Worm (Caenorhabditis elegans) whole organism, late embryonic: Measurements from ENCODE around the gene F07A11.1.

Experiments used
- C08G9.2 ChIP-seq: sonication (generic microtip); optimal IDR thresholded peaks from 2 replicates; lab custom pipeline; 2016; ENCODE audit warnings: mild to moderate bottlenecking, missing genetic modification characterization, moderate library complexity, missing compliant biosample characterization
- C38D4.7 ChIP-seq: fragments of 200-800 bp; sonication (Bioruptor generic); optimal IDR thresholded peaks from 2 replicates; lab custom pipeline; 2018; ENCODE audit warnings: mild to moderate bottlenecking, missing genetic modification characterization, moderate library complexity, missing compliant biosample characterization
- F13H6.1 ChIP-seq: sonication (generic microtip); optimal IDR thresholded peaks from 2 replicates; lab custom pipeline; 2016; ENCODE audit warnings: missing genetic modification characterization, missing compliant biosample characterization
- K09A11.1 ChIP-seq: sonication (generic microtip); optimal IDR thresholded peaks from 2 replicates; lab custom pipeline; 2017; ENCODE audit warnings: antibody characterized with exemption, mild to moderate bottlenecking, missing genetic modification characterization, missing compliant biosample characterization; ENCODE audit not compliant: insufficient read depth
- T23F11.4 ChIP-seq: fragments of 200-800 bp; sonication (Bioruptor generic); optimal IDR thresholded peaks from 2 replicates; lab custom pipeline; 2018; ENCODE audit warnings: mild to moderate bottlenecking, missing genetic modification characterization, missing compliant biosample characterization
- Y22D7AL.16 ChIP-seq: sonication (generic microtip); optimal IDR thresholded peaks from 2 replicates; lab custom pipeline; 2016; ENCODE audit warnings: missing genetic modification characterization, missing compliant biosample characterization
- ahr-1 ChIP-seq: sonication (generic microtip); optimal IDR thresholded peaks from 2 replicates; lab custom pipeline; 2016; ENCODE audit warnings: missing genetic modification characterization, missing compliant biosample characterization
- ama-1 ChIP-seq: fragments of 150-350 bp; optimal IDR thresholded peaks from 2 replicates; lab custom pipeline; 2014
- ceh-18 ChIP-seq: sonication (generic microtip); optimal IDR thresholded peaks from 2 replicates; lab custom pipeline; 2016; ENCODE audit warnings: missing genetic modification characterization, missing compliant biosample characterization
- ceh-19 ChIP-seq: fragments of 200-800 bp; sonication (Bioruptor generic); optimal IDR thresholded peaks from 2 replicates; lab custom pipeline; 2018; ENCODE audit warnings: mild to moderate bottlenecking, missing genetic modification characterization, missing compliant biosample characterization
- ceh-2 ChIP-seq: sonication (generic microtip); optimal IDR thresholded peaks from 2 replicates; lab custom pipeline; 2016; ENCODE audit warnings: missing genotype, missing genetic modification characterization, missing compliant biosample characterization
- ceh-22 ChIP-seq: sonication (generic microtip); optimal IDR thresholded peaks from 2 replicates; lab custom pipeline; 2017; ENCODE audit warnings: missing biosample characterization, missing genetic modification characterization
- ceh-24 ChIP-seq: sonication (generic microtip); optimal IDR thresholded peaks from 2 replicates; lab custom pipeline; 2016; ENCODE audit warnings: mild to moderate bottlenecking, missing genetic modification characterization, missing compliant biosample characterization
- ceh-30 ChIP-seq: fragments of 150-350 bp; optimal IDR thresholded peaks from 2 replicates; lab custom pipeline; 2014; ENCODE audit warnings: missing biosample characterization, missing genetic modification characterization
- ceh-34 ChIP-seq: sonication (generic microtip); optimal IDR thresholded peaks from 2 replicates; lab custom pipeline; 2016; ENCODE audit warnings: mild to moderate bottlenecking, missing genetic modification characterization, missing compliant biosample characterization
- ceh-45 ChIP-seq: fragments of 200-800 bp; sonication (Bioruptor generic); IDR thresholded peaks from 2 replicates; pipeline ENCODE4 v1.3.6; 2022; ENCODE audit warnings: missing genetic modification reagents, missing genetic modification characterization, missing compliant biosample characterization
- ceh-48 ChIP-seq: sonication (generic microtip); optimal IDR thresholded peaks from 2 replicates; lab custom pipeline; 2016; ENCODE audit warnings: missing genetic modification characterization, inconsistent platforms, missing compliant biosample characterization
- ceh-6 ChIP-seq: fragments of 200-800 bp; sonication (Bioruptor generic); optimal IDR thresholded peaks from 2 replicates; lab custom pipeline; 2018; ENCODE audit warnings: mild to moderate bottlenecking, missing genetic modification characterization, missing compliant biosample characterization
- ceh-9 ChIP-seq: sonication (generic microtip); optimal IDR thresholded peaks from 2 replicates; lab custom pipeline; 2016; ENCODE audit warnings: mild to moderate bottlenecking, missing genetic modification characterization, inconsistent platforms, missing compliant biosample characterization
- che-1 ChIP-seq: sonication (generic microtip); optimal IDR thresholded peaks from 2 replicates; lab custom pipeline; 2016; ENCODE audit warnings: mild to moderate bottlenecking, missing genetic modification characterization, missing compliant biosample characterization
- dmd-4 ChIP-seq: sonication (generic microtip); optimal IDR thresholded peaks from 2 replicates; lab custom pipeline; 2016; ENCODE audit warnings: borderline replicate concordance, missing genetic modification characterization, missing compliant biosample characterization
- dve-1 ChIP-seq: sonication (generic microtip); optimal IDR thresholded peaks from 2 replicates; lab custom pipeline; 2017; ENCODE audit warnings: antibody characterized with exemption, mild to moderate bottlenecking, missing genetic modification characterization, missing compliant biosample characterization
- elt-4 ChIP-seq: sonication (generic microtip); optimal IDR thresholded peaks from 2 replicates; lab custom pipeline; 2016; ENCODE audit warnings: missing genetic modification characterization, missing compliant biosample characterization
- ets-4 ChIP-seq: sonication (generic microtip); optimal IDR thresholded peaks from 2 replicates; lab custom pipeline; 2016; ENCODE audit warnings: missing genetic modification characterization, missing compliant biosample characterization
- eyg-1 ChIP-seq: sonication (generic microtip); optimal IDR thresholded peaks from 2 replicates; lab custom pipeline; 2016; ENCODE audit warnings: missing genotype, missing genetic modification characterization, missing compliant biosample characterization
- fax-1 ChIP-seq: sonication (generic microtip); optimal IDR thresholded peaks from 2 replicates; lab custom pipeline; 2016; ENCODE audit warnings: missing genotype, missing genetic modification characterization, missing compliant biosample characterization
- fkh-6 ChIP-seq: sonication (generic microtip); optimal IDR thresholded peaks from 2 replicates; lab custom pipeline; 2016; ENCODE audit warnings: missing genetic modification characterization, missing compliant biosample characterization
- gmeb-2 ChIP-seq: sonication (generic microtip); optimal IDR thresholded peaks from 2 replicates; lab custom pipeline; 2016; ENCODE audit warnings: missing genetic modification characterization, inconsistent platforms, missing compliant biosample characterization
- hlh-13 ChIP-seq: fragments of 200-800 bp; sonication (Bioruptor generic); optimal IDR thresholded peaks from 2 replicates; lab custom pipeline; 2018; ENCODE audit warnings: mild to moderate bottlenecking, missing genetic modification characterization, missing compliant biosample characterization
- mec-3 ChIP-seq: sonication (generic microtip); optimal IDR thresholded peaks from 2 replicates; lab custom pipeline; 2016; ENCODE audit warnings: borderline replicate concordance, missing genetic modification characterization, missing compliant biosample characterization
- nhr-232 ChIP-seq: sonication (generic microtip); optimal IDR thresholded peaks from 2 replicates; lab custom pipeline; 2016; ENCODE audit warnings: missing genetic modification characterization, missing compliant biosample characterization
- pag-3 ChIP-seq: sonication (generic microtip); optimal IDR thresholded peaks from 2 replicates; lab custom pipeline; 2016; ENCODE audit warnings: missing compliant biosample characterization, missing genetic modification characterization, borderline replicate concordance
- pat-9 ChIP-seq: fragments of 200-800 bp; sonication (Bioruptor generic); optimal IDR thresholded peaks from 2 replicates; lab custom pipeline; 2018; ENCODE audit warnings: mild to moderate bottlenecking, missing genetic modification characterization, moderate library complexity, missing compliant biosample characterization
- pax-1 ChIP-seq: fragments of 150-350 bp; optimal IDR thresholded peaks from 2 replicates; lab custom pipeline; 2014; ENCODE audit warnings: missing biosample characterization, missing genetic modification characterization
- pha-4 ChIP-seq: fragments of 150-350 bp; optimal IDR thresholded peaks from 2 replicates; lab custom pipeline; 2018; ENCODE audit warnings: missing biosample characterization, missing genetic modification reagents, missing genetic modification characterization
- pqm-1 ChIP-seq: sonication (generic microtip); optimal IDR thresholded peaks from 2 replicates; lab custom pipeline; 2016; ENCODE audit warnings: missing genetic modification characterization, missing compliant biosample characterization
- ref-2 ChIP-seq: sonication (generic microtip); optimal IDR thresholded peaks from 2 replicates; lab custom pipeline; 2016; ENCODE audit warnings: missing genetic modification characterization, missing compliant biosample characterization
- rnt-1 ChIP-seq: sonication (generic microtip); optimal IDR thresholded peaks from 2 replicates; lab custom pipeline; 2016; ENCODE audit warnings: missing genetic modification characterization, missing compliant biosample characterization
- tbx-7 ChIP-seq: sonication (generic microtip); optimal IDR thresholded peaks from 2 replicates; lab custom pipeline; 2016; ENCODE audit warnings: missing genotype, missing genetic modification characterization, missing compliant biosample characterization
- unc-42 ChIP-seq: sonication (generic microtip); optimal IDR thresholded peaks from 2 replicates; lab custom pipeline; 2016; ENCODE audit warnings: missing genotype, missing genetic modification characterization, missing compliant biosample characterization
- unc-55 ChIP-seq: sonication (generic microtip); optimal IDR thresholded peaks from 2 replicates; lab custom pipeline; 2017; ENCODE audit warnings: missing biosample characterization, missing genetic modification reagents, missing genetic modification characterization
- unc-86 ChIP-seq: sonication (generic microtip); optimal IDR thresholded peaks from 2 replicates; lab custom pipeline; 2016; ENCODE audit warnings: missing genetic modification characterization, missing compliant biosample characterization
- ztf-16 ChIP-seq: sonication (generic microtip); optimal IDR thresholded peaks from 2 replicates; lab custom pipeline; 2017; ENCODE audit warnings: missing genetic modification characterization, missing compliant biosample characterization

F07A11.1 gene

DNA sequence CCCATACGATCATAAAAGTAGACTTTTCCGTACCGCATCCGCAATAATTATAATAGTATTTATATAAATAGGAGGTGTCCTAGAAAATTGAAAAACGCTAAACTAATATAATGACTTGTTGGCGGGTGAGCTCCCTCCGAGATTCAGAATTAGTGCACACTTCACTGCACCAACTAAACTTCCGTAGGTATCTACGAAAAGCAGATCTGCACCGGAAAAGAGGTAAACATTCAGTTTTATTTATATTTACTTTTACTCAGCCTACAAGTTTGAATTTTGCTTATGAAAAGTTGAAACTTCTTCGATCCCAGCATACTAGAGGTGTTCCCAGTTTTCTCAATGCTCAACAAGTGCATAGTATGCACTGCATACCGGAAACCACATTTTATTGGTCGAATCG lies at the start of gene F07A11.1:
Gene F07A11.1, minus strand, starts transcription at position 101 of the 400 bp plus-strand sequence.
- TF ChIP-seq K09A11.1 (tag; lab: Kevin White, UChicago) (no peak), mec-3 (tag; lab: Kevin White, UChicago) (no peak), eyg-1 (tag; lab: Kevin White, UChicago) (no peak), tbx-7 (tag; lab: Kevin White, UChicago) (no peak), gmeb-2 (tag; lab: Kevin White, UChicago) (no peak)

DNA sequence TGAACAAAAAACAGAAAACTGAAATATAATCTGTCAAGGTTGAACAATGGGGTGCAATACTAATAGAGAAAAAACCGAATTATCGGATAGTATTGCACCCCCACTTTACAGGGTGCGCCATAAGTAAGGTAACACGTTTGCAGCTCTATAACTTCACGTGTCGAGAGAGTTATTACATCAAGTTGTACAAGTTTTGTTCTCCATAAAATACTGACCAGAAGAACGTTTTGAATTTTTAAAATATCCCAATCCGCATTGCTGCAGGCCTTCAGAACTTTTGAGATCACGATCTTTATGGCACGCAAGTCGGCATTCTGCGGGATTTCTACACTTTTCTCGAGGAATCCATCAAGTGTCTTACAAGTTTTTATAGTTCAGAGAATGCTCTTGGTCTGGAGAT lies 45.9 kb upstream of the F07A11.1 start:
- TF ChIP-seq ztf-16 (tag; lab: Kevin White, UChicago) (no peak), ets-4 (tag; lab: Kevin White, UChicago) (no peak), C38D4.7 (no peak), K09A11.1 (tag; lab: Kevin White, UChicago) (no peak), unc-55 (GFP tag; lab: Kevin White, UChicago) (no peak), ceh-19 (no peak), ref-2 (tag; lab: Kevin White, UChicago) (no peak), nhr-232 (no peak), F13H6.1 (no peak), pax-1 (tag; lab: Kevin White, UChicago) (no peak), tbx-7 (tag; lab: Kevin White, UChicago) (no peak)

DNA sequence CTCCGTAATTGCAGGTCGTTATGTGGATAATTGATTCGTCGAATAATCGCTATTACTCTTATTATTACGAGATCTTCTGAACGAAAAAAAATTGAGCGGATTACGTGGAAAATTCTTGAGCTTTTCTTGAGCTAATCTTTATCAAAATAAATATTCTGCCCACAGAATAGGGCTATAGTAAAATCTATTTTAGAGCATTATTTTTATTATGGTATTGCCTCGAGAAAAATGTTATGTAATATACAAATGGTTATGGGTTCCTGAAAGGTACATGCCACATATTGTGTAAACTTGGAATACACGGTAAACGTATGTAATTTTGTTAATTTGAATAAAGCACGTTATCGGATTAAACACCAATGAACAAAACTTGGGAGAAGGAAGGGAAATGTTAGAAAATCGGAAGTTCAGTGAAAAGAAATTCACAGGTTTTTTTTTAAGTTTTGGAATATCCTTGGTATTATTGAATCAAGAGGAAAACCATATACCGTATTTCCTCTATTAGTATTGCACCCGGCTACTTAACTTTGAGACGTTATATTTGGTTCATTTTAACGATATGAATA lies 45.3 kb upstream of the F07A11.1 start:
- TF ChIP-seq T23F11.4, result no peak
- TF ChIP-seq hlh-13, result no peak
- TF ChIP-seq ceh-48 (tag; lab: Kevin White, UChicago), result no peak
- no peak for TF ChIP-seq ceh-22
- TF ChIP-seq unc-42 (tag; lab: Kevin White, UChicago), result peak; percentile 31
- peak; percentile 10 for TF ChIP-seq ceh-18 (tag; lab: Kevin White, UChicago)
- TF ChIP-seq tbx-7 (tag; lab: Kevin White, UChicago), result no peak
- TF ChIP-seq Y22D7AL.16 (tag; lab: Kevin White, UChicago), result peak; percentile 16
- TF ChIP-seq pqm-1 (tag; lab: Kevin White, UChicago), result no peak
- peak; percentile 6 for TF ChIP-seq dve-1 (tag; lab: Kevin White, UChicago)
- TF ChIP-seq ceh-2 (tag; lab: Kevin White, UChicago), result no peak
- no peak for TF ChIP-seq elt-4 (tag; lab: Kevin White, UChicago)
- no peak for TF ChIP-seq fkh-6
- no peak for TF ChIP-seq fax-1 (tag; lab: Kevin White, UChicago)
- TF ChIP-seq ceh-24 (tag; lab: Kevin White, UChicago), result no peak
- peak; percentile 77 for TF ChIP-seq ama-1 (lab: Kevin White, UChicago)
- no peak for TF ChIP-seq pag-3 (tag; lab: Kevin White, UChicago)
- no peak for TF ChIP-seq mec-3 (tag; lab: Kevin White, UChicago)
- TF ChIP-seq pax-1 (tag; lab: Kevin White, UChicago), result peak; percentile 69
- TF ChIP-seq ceh-6, result no peak
- no peak for TF ChIP-seq pat-9 (tag; lab: Kevin White, UChicago)

DNA sequence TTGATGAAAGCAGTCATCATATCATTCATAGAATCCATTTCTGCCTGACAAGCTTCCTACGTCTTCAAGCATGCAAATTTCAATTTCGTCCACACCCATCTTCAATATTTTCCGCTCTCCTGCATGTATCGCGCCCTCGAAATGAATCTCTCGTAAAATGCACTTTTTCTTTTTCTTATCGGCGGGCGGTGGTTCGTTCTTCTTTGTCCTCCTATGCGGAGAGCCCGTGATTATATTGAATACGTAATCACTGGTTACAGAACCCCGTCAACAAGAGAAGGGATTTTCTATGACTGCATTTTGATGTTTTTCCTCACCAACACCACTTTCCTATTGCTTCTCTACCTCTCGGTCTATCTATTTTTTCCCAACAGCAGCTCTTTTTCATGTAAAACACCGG lies 44.7 kb upstream of the F07A11.1 start:
- TF ChIP-seq ceh-34 (no peak), gmeb-2 (tag; lab: Kevin White, UChicago) (peak; percentile 25), unc-86 (tag; lab: Kevin White, UChicago) (no peak), ztf-16 (tag; lab: Kevin White, UChicago) (no peak), C38D4.7 (peak; percentile 17), fkh-6 (no peak), ama-1 (lab: Kevin White, UChicago) (peak; percentile 55)

DNA sequence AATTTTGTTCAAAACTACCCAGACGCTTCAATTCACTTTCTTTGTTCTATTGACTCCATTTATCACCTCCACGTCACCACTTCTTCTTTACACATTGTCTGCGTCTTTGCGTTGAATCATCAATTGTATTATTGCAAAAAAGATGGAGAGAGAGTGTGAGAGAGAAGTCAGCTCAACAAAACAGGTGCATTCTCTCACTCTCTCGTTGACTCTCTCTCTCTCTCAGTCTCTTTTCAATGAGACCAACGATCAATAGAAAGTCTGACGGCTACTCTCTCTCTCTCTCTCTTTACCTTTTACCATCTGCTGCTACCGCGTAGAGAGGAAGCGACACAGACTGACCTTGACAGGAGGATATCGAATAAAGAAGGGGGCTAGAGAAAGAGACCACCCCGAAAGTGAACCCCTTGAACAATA lies 43.8 kb upstream of the F07A11.1 start:
- TF ChIP-seq ceh-45 (GFP tag; lab: Robert Waterston, UW), result no peak
- TF ChIP-seq pha-4 (tag; lab: Kevin White, UChicago), result no peak
- peak; percentile 80 for TF ChIP-seq pax-1 (tag; lab: Kevin White, UChicago)
- TF ChIP-seq ceh-2 (tag; lab: Kevin White, UChicago), result peak; percentile 31
- TF ChIP-seq ceh-22, result no peak
- no peak for TF ChIP-seq ets-4 (tag; lab: Kevin White, UChicago)
- TF ChIP-seq elt-4 (tag; lab: Kevin White, UChicago), result no peak
- no peak for TF ChIP-seq pag-3 (tag; lab: Kevin White, UChicago)
- TF ChIP-seq C08G9.2 (tag; lab: Kevin White, UChicago), result peak; percentile 6
- TF ChIP-seq unc-55 (GFP tag; lab: Kevin White, UChicago), result peak; percentile 87
- TF ChIP-seq ahr-1, result no peak
- peak; percentile 44 for TF ChIP-seq ceh-48 (tag; lab: Kevin White, UChicago)
- TF ChIP-seq rnt-1 (tag; lab: Kevin White, UChicago), result peak; percentile 52
- TF ChIP-seq che-1 (tag; lab: Kevin White, UChicago), result no peak
- no peak for TF ChIP-seq ceh-9
- TF ChIP-seq ceh-30 (tag; lab: Kevin White, UChicago), result no peak
- TF ChIP-seq unc-42 (tag; lab: Kevin White, UChicago), result peak; percentile 45
- TF ChIP-seq F13H6.1, result peak; percentile 65
- TF ChIP-seq dmd-4 (tag; lab: Kevin White, UChicago), result no peak
